Fruit fly (Drosophila melanogaster): Measurements from ENCODE around the gene HIP.

The HIP gene

dm6 chrX:3779686-3780407 lies 19.1 kb upstream of the HIP start (continued):
- peak; percentile 43 for TF ChIP-seq phol (tag; optimal IDR thresholded peaks at IDR 0.05)
- TF ChIP-seq CG4707 (GFP tag; optimal IDR thresholded peaks at IDR 0.05), result peak; percentile 21
- TF ChIP-seq CG16813 (GFP tag; IDR thresholded peaks at IDR 0.05; ENCODE audit: partially characterized antibody), result no peak
- TF ChIP-seq CG32767 (GFP tag; IDR thresholded peaks at IDR 0.05), result no peak
- no peak for TF ChIP-seq Sin3A (optimal IDR thresholded peaks at IDR 0.05)
- peak; percentile 26 for TF ChIP-seq pb (GFP tag; optimal IDR thresholded peaks at IDR 0.05)
- TF ChIP-seq gsb (GFP tag; IDR thresholded peaks at IDR 0.05), result no peak
- no peak for TF ChIP-seq CG12299 (tag; optimal IDR thresholded peaks at IDR 0.05)
- no peak for TF ChIP-seq CG10267 (tag; optimal IDR thresholded peaks at IDR 0.05)
- TF ChIP-seq az2 (GFP tag; optimal IDR thresholded peaks at IDR 0.05), result no peak
- no peak for TF ChIP-seq Sox100B (GFP tag; optimal IDR thresholded peaks at IDR 0.05)
- TF ChIP-seq Scr (GFP tag; IDR thresholded peaks at IDR 0.05; ENCODE audit: partially characterized antibody), result no peak
- no peak for TF ChIP-seq CG6272 (GFP tag; IDR thresholded peaks at IDR 0.05)
- TF ChIP-seq Ets97D (GFP tag; optimal IDR thresholded peaks at IDR 0.05), result no peak
- no peak for TF ChIP-seq unc-4 (GFP tag; IDR thresholded peaks at IDR 0.05; ENCODE audit: partially characterized antibody)
- TF ChIP-seq NC2β (GFP tag; optimal IDR thresholded peaks at IDR 0.05), result no peak
- no peak for TF ChIP-seq CG7372 (GFP tag; IDR thresholded peaks at IDR 0.05)
- peak; percentile 22 for TF ChIP-seq kah (GFP tag; optimal IDR thresholded peaks at IDR 0.05)
- no peak for TF ChIP-seq mam (GFP tag; optimal IDR thresholded peaks at IDR 0.05)
- peak; percentile 35 for TF ChIP-seq CG2120 (GFP tag; optimal IDR thresholded peaks at IDR 0.05)
- TF ChIP-seq tin (GFP tag; optimal IDR thresholded peaks at IDR 0.05), result peak; percentile 18
- peak; percentile 29; the same call in 1 of the 3 replicates for TF ChIP-seq row (GFP tag; IDR thresholded peaks at IDR 0.05)
- no peak for TF ChIP-seq Fer3 (tag; optimal IDR thresholded peaks at IDR 0.05)
- TF ChIP-seq pfk (GFP tag; optimal IDR thresholded peaks at IDR 0.05), result no peak
- no peak for TF ChIP-seq gfzf (GFP tag; optimal IDR thresholded peaks at IDR 0.05)
- no peak for TF ChIP-seq stc (GFP tag; IDR thresholded peaks at IDR 0.05)
- peak; percentile 83 for TF ChIP-seq Deaf1 (tag; optimal IDR thresholded peaks at IDR 0.05)
- peak; percentile 41 for TF ChIP-seq CG3163 (GFP tag; optimal IDR thresholded peaks at IDR 0.05)
- peak; percentile 41; the same call in 1 of the 3 replicates for TF ChIP-seq Dbx (GFP tag; IDR thresholded peaks at IDR 0.05)
- peak; percentile 53 for TF ChIP-seq lab (GFP tag; optimal IDR thresholded peaks at IDR 0.05)
- TF ChIP-seq Dek (tag; optimal IDR thresholded peaks at IDR 0.05), result peak; percentile 27
- TF ChIP-seq dimm (GFP tag; IDR thresholded peaks at IDR 0.05), result no peak
- TF ChIP-seq fru (optimal IDR thresholded peaks at IDR 0.05), result peak; percentile 48
- peak; percentile 57 for TF ChIP-seq Hmr (GFP tag; optimal IDR thresholded peaks at IDR 0.05)
- TF ChIP-seq ind (GFP tag; optimal IDR thresholded peaks at IDR 0.05), result no peak
- TF ChIP-seq org-1 (GFP tag; optimal IDR thresholded peaks at IDR 0.05), result no peak
- TF ChIP-seq crp (GFP tag; optimal IDR thresholded peaks at IDR 0.05), result peak in 1 of 2 experiments; percentile 50
- TF ChIP-seq cg (GFP tag; optimal IDR thresholded peaks at IDR 0.05), result peak; percentile 47
- peak; percentile 94 for TF ChIP-seq Trl (optimal IDR thresholded peaks at IDR 0.05)
- peak; percentile 46 for TF ChIP-seq Trl (GFP tag; optimal IDR thresholded peaks at IDR 0.05)
- TF ChIP-seq dpn (GFP tag; optimal IDR thresholded peaks at IDR 0.05), result peak in 1 of 2 experiments; percentile 24
- no peak for TF ChIP-seq CG15269 (tag; optimal IDR thresholded peaks at IDR 0.05)
- TF ChIP-seq CG18599 (GFP tag; optimal IDR thresholded peaks at IDR 0.05), result peak; percentile 33
- no peak for TF ChIP-seq ssp (GFP tag; IDR thresholded peaks at IDR 0.05)
- TF ChIP-seq CG10274 (GFP tag; optimal IDR thresholded peaks at IDR 0.05), result no peak
- TF ChIP-seq abd-A (tag; optimal IDR thresholded peaks at IDR 0.05), result peak; percentile 18
- peak; percentile 20 for TF ChIP-seq CG15479 (GFP tag; optimal IDR thresholded peaks at IDR 0.05)
- no peak for TF ChIP-seq gcm2 (GFP tag; optimal IDR thresholded peaks at IDR 0.05)
- TF ChIP-seq chn (GFP tag; optimal IDR thresholded peaks at IDR 0.05), result peak; percentile 18
- TF ChIP-seq pzg (GFP tag; optimal IDR thresholded peaks at IDR 0.05), result no peak
